Fruit fly (Drosophila melanogaster) whole organism, embryonic: Measurements from ENCODE around the gene Pmm2.

ENCODE experiments used
- Adf1 ChIP-seq: fragments of 200-800 bp; sonication (Bioruptor generic); IDR thresholded peaks from 2 replicates; pipeline ENCODE4 v1.3.6; 2022; ENCODE audit warnings: missing biosample characterization, missing genetic modification characterization
- B-H2 ChIP-seq: fragments of 200-800 bp; sonication (Bioruptor generic); optimal IDR thresholded peaks from 2 replicates; lab custom pipeline; 2018; ENCODE audit warnings: missing biosample characterization, mild to moderate bottlenecking, missing genetic modification characterization
- Blimp-1 ChIP-seq: fragments of 200-800 bp; sonication (Bioruptor generic); optimal IDR thresholded peaks from 3 replicates; lab custom pipeline; 2018; ENCODE audit warnings: missing biosample characterization, missing genetic modification characterization, mild to moderate bottlenecking, moderate library complexity, missing genetic modification reagents
- CG10543 ChIP-seq: fragments of 200-800 bp; sonication (Bioruptor generic); optimal IDR thresholded peaks from 3 replicates; lab custom pipeline; 2017; ENCODE audit warnings: missing biosample characterization, mild to moderate bottlenecking, missing genetic modification characterization, moderate library complexity
- CG12219 ChIP-seq: fragments of 200-800 bp; sonication (Bioruptor generic); optimal IDR thresholded peaks from 3 replicates; lab custom pipeline; 2018; ENCODE audit warnings: missing biosample characterization, mild to moderate bottlenecking, missing genetic modification characterization
- CG13123 ChIP-seq: fragments of 200-800 bp; sonication (Bioruptor generic); optimal IDR thresholded peaks from 2 replicates; lab custom pipeline; 2016; ENCODE audit warnings: missing biosample characterization, missing genetic modification characterization
- CG1529 ChIP-seq: fragments of 200-800 bp; sonication (Bioruptor generic); optimal IDR thresholded peaks from 3 replicates; lab custom pipeline; 2018; ENCODE audit warnings: missing biosample characterization, missing genetic modification characterization
- CG1832 ChIP-seq: fragments of 200-800 bp; sonication (Bioruptor generic); optimal IDR thresholded peaks from 2 replicates; lab custom pipeline; 2017; ENCODE audit warnings: missing biosample characterization, mild to moderate bottlenecking, missing genetic modification characterization, inconsistent platforms
- CG2199 ChIP-seq: fragments of 200-800 bp; sonication (Bioruptor generic); IDR thresholded peaks from 3 replicates; pipeline ENCODE4 v1.3.6; 2022; ENCODE audit warnings: missing biosample characterization, missing genetic modification characterization
- CG30431 ChIP-seq: fragments of 200-800 bp; sonication (Bioruptor generic); optimal IDR thresholded peaks from 2 replicates; lab custom pipeline; 2017; ENCODE audit warnings: missing biosample characterization, missing genetic modification characterization
- CG34422 ChIP-seq: fragments of 200-800 bp; sonication (Bioruptor generic); IDR thresholded peaks from 3 replicates; pipeline ENCODE4 v1.3.6; 2022; ENCODE audit warnings: missing biosample characterization, missing genetic modification characterization
- CG6254 ChIP-seq: fragments of 200-800 bp; sonication (Bioruptor generic); optimal IDR thresholded peaks from 3 replicates; lab custom pipeline; 2017; ENCODE audit warnings: mild to moderate bottlenecking, missing biosample characterization, missing genetic modification reagents, missing genetic modification characterization
- CG9437 ChIP-seq: fragments of 200-800 bp; sonication (Bioruptor generic); optimal IDR thresholded peaks from 2 replicates; lab custom pipeline; 2018; ENCODE audit warnings: missing biosample characterization, mild to moderate bottlenecking, missing genetic modification characterization
- Deaf1 ChIP-seq: fragments of 200-800 bp; optimal IDR thresholded peaks from 3 replicates; lab custom pipeline; 2019; ENCODE audit warnings: missing biosample characterization, mild to moderate bottlenecking, missing genetic modification characterization, moderate library complexity
- Ets65A ChIP-seq: fragments of 200-800 bp; sonication (Bioruptor generic); peaks from one replicate; lab custom pipeline; 2016; ENCODE audit warnings: missing biosample characterization, missing genetic modification characterization
- HLH3B ChIP-seq: fragments of 200-800 bp; sonication (Bioruptor generic); IDR thresholded peaks from 2 replicates; pipeline ENCODE4 v1.3.6; 2022; ENCODE audit warnings: missing biosample characterization, missing genetic modification characterization
- HLH4C ChIP-seq: fragments of 200-800 bp; sonication (Bioruptor generic); IDR thresholded peaks from 3 replicates; pipeline ENCODE4 v1.3.6; 2022; ENCODE audit warnings: missing biosample characterization, missing genetic modification characterization; ENCODE audit not compliant: partially characterized antibody
- Lhr ChIP-seq: fragments of 200-800 bp; sonication (Bioruptor generic); optimal IDR thresholded peaks from 3 replicates; lab custom pipeline; 2017; ENCODE audit warnings: mild to moderate bottlenecking, missing biosample characterization, missing genetic modification reagents, missing genetic modification characterization
- Max ChIP-seq: fragments of 200-800 bp; sonication (Bioruptor generic); optimal IDR thresholded peaks from 2 replicates; lab custom pipeline; 2016; ENCODE audit warnings: missing biosample characterization, mild to moderate bottlenecking, missing genetic modification characterization
- Myb ChIP-seq: fragments of 200-800 bp; sonication (Bioruptor generic); optimal IDR thresholded peaks from 2 replicates; lab custom pipeline; 2016; ENCODE audit warnings: missing biosample characterization, missing genetic modification characterization
- Side ChIP-seq: fragments of 200-800 bp; sonication (Bioruptor generic); optimal IDR thresholded peaks from 2 replicates; lab custom pipeline; 2016; ENCODE audit warnings: missing biosample characterization, missing genetic modification characterization
- YL-1 ChIP-seq: fragments of 200-800 bp; sonication (Bioruptor generic); optimal IDR thresholded peaks from 3 replicates; lab custom pipeline; 2017; ENCODE audit warnings: missing biosample characterization, mild to moderate bottlenecking, missing genetic modification characterization
- ac ChIP-seq: fragments of 200-800 bp; sonication (Bioruptor generic); optimal IDR thresholded peaks from 3 replicates; lab custom pipeline; 2017; ENCODE audit warnings: missing biosample characterization, mild to moderate bottlenecking, missing genetic modification characterization
- ara ChIP-seq: fragments of 200-800 bp; sonication (Bioruptor generic); IDR thresholded peaks from 2 replicates; pipeline ENCODE4 v1.3.6; 2022; ENCODE audit warnings: missing biosample characterization, missing genetic modification characterization
- ato ChIP-seq: fragments of 200-800 bp; sonication (Bioruptor generic); IDR thresholded peaks from 2 replicates; pipeline ENCODE4 v1.3.6; 2022; ENCODE audit warnings: missing biosample characterization, missing genetic modification characterization; ENCODE audit not compliant: partially characterized antibody
- chm ChIP-seq: fragments of 200-800 bp; sonication (Bioruptor generic); IDR thresholded peaks from 2 replicates; pipeline ENCODE4 v1.3.6; 2022; ENCODE audit warnings: missing biosample characterization, missing genetic modification characterization
- corto ChIP-seq: fragments of 200-800 bp; sonication (Bioruptor generic); optimal IDR thresholded peaks from 2 replicates; lab custom pipeline; 2016; ENCODE audit warnings: missing biosample characterization, mild to moderate bottlenecking, missing genetic modification characterization, moderate library complexity
- crc ChIP-seq: fragments of 200-800 bp; sonication (Bioruptor generic); optimal IDR thresholded peaks from 2 replicates; lab custom pipeline; 2016; ENCODE audit warnings: missing biosample characterization, missing genetic modification characterization
- her ChIP-seq: fragments of 200-800 bp; sonication (Bioruptor generic); optimal IDR thresholded peaks from 2 replicates; lab custom pipeline; 2016; ENCODE audit warnings: missing biosample characterization, missing genetic modification characterization
- kah ChIP-seq: fragments of 200-800 bp; sonication (Bioruptor generic); optimal IDR thresholded peaks from 2 replicates; lab custom pipeline; 2018; ENCODE audit warnings: missing biosample characterization, mild to moderate bottlenecking, missing genetic modification characterization
- lilli ChIP-seq: fragments of 200-800 bp; sonication (Bioruptor generic); optimal IDR thresholded peaks from 3 replicates; lab custom pipeline; 2016; ENCODE audit warnings: missing biosample characterization, missing genetic modification characterization
- maf-S ChIP-seq: fragments of 200-800 bp; sonication (Bioruptor generic); optimal IDR thresholded peaks from 2 replicates; lab custom pipeline; 2016; ENCODE audit warnings: missing biosample characterization, missing genetic modification characterization
- mam ChIP-seq: fragments of 200-800 bp; sonication (Bioruptor generic); optimal IDR thresholded peaks from 3 replicates; lab custom pipeline; 2016; ENCODE audit warnings: missing biosample characterization, missing genetic modification characterization
- mld ChIP-seq: fragments of 200-800 bp; sonication (Bioruptor generic); IDR thresholded peaks from 3 replicates; pipeline ENCODE4 v1.3.6; 2022; ENCODE audit warnings: missing biosample characterization, missing genetic modification characterization; ENCODE audit not compliant: partially characterized antibody
- nau ChIP-seq: fragments of 200-800 bp; sonication (Bioruptor generic); optimal IDR thresholded peaks from 3 replicates; lab custom pipeline; 2017; ENCODE audit warnings: missing biosample characterization, mild to moderate bottlenecking, missing genetic modification characterization, missing genetic modification reagents
- nerfin-1 ChIP-seq: fragments of 200-800 bp; sonication (Bioruptor generic); optimal IDR thresholded peaks from 3 replicates; lab custom pipeline; 2019; ENCODE audit warnings: missing biosample characterization, mild to moderate bottlenecking, missing genetic modification characterization, moderate library complexity
- nerfin-2 ChIP-seq: fragments of 200-800 bp; sonication (Bioruptor generic); IDR thresholded peaks from 2 replicates; pipeline ENCODE4 v1.3.6; 2022; ENCODE audit warnings: missing biosample characterization, missing genetic modification characterization; ENCODE audit not compliant: partially characterized antibody
- otp ChIP-seq: fragments of 200-800 bp; sonication (Bioruptor generic); IDR thresholded peaks from 3 replicates; pipeline ENCODE4, ENCODE4 v1.3.6; 2022; ENCODE audit warnings: missing biosample characterization, missing genetic modification characterization
- pho ChIP-seq: fragments of 200-800 bp; sonication (Bioruptor generic); optimal IDR thresholded peaks from 2 replicates; lab custom pipeline; 2016; ENCODE audit warnings: missing biosample characterization, missing genetic modification characterization
- shn ChIP-seq: fragments of 200-800 bp; sonication (Bioruptor generic); optimal IDR thresholded peaks from 3 replicates; lab custom pipeline; 2016; ENCODE audit warnings: missing biosample characterization, missing genetic modification characterization
- sr ChIP-seq: fragments of 200-800 bp; sonication (Bioruptor generic); IDR thresholded peaks from 3 replicates; pipeline ENCODE4 v1.3.6; 2022; ENCODE audit warnings: missing biosample characterization, missing genetic modification characterization
- tin ChIP-seq: fragments of 200-800 bp; sonication (Bioruptor generic); optimal IDR thresholded peaks from 3 replicates; lab custom pipeline; 2016; ENCODE audit warnings: missing biosample characterization, missing genetic modification characterization
- trem ChIP-seq: fragments of 200-800 bp; optimal IDR thresholded peaks from 3 replicates; lab custom pipeline; 2019; ENCODE audit warnings: missing biosample characterization, mild to moderate bottlenecking, missing genetic modification characterization, moderate library complexity
- trh ChIP-seq: fragments of 200-800 bp; sonication (Bioruptor generic); optimal IDR thresholded peaks from 2 replicates; lab custom pipeline; 2016; ENCODE audit warnings: missing biosample characterization, missing genetic modification characterization
- tup ChIP-seq: fragments of 200-800 bp; sonication (Bioruptor generic); optimal IDR thresholded peaks from 2 replicates; lab custom pipeline; 2016; ENCODE audit warnings: missing biosample characterization, mild to moderate bottlenecking, missing genetic modification characterization, moderate library complexity
- twi ChIP-seq: fragments of 200-800 bp; optimal IDR thresholded peaks from 2 replicates; lab custom pipeline; 2019; ENCODE audit warnings: missing biosample characterization, mild to moderate bottlenecking, missing genetic modification characterization, moderate library complexity
- vfl ChIP-seq: fragments of 200-800 bp; sonication (Bioruptor generic); optimal IDR thresholded peaks from 2 replicates; lab custom pipeline; 2016; ENCODE audit warnings: missing biosample characterization, missing genetic modification characterization

The Pmm2 gene

DNA sequence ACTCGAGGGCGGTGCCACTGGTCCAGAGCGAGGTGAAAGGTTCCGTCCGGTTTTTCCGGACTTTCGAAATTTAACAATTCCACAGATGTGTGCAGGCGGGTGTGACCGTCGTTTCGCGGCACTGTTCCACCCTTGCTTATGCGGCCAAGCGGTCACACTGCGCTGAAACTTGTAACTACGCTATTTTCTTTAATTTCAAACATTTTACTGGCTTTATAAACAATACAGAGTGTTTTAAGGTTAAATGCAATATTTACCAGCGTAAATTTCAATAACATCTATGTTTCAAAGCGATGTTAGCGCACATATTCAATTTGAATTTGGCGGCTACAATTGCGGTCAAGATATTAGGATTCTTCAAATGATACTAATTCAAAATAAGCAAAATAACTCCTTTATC lies 4.3 kb upstream of the Pmm2 start, which contains the start of gene nst (continued):
- TF ChIP-seq YL-1: peak; percentile 32
- TF ChIP-seq CG6254 (GFP tag; lab: Kevin White, UChicago): peak; percentile 16

dm6 chr3L:12532220-12532619 lies 2.2 kb upstream of the Pmm2 start:
- TF ChIP-seq her (GFP tag; lab: Kevin White, UChicago) (no peak), CG1832 (no peak), corto (GFP tag; lab: Kevin White, UChicago) (no peak), CG2199 (GFP tag; lab: Robert Waterston, UW) (no peak), nerfin-2 (peak; percentile 30; the same call in 1 of the 2 replicates), Ets65A (GFP tag; lab: Kevin White, UChicago) (peak; percentile 36), CG1529 (GFP tag; lab: Kevin White, UChicago) (no peak)

DNA sequence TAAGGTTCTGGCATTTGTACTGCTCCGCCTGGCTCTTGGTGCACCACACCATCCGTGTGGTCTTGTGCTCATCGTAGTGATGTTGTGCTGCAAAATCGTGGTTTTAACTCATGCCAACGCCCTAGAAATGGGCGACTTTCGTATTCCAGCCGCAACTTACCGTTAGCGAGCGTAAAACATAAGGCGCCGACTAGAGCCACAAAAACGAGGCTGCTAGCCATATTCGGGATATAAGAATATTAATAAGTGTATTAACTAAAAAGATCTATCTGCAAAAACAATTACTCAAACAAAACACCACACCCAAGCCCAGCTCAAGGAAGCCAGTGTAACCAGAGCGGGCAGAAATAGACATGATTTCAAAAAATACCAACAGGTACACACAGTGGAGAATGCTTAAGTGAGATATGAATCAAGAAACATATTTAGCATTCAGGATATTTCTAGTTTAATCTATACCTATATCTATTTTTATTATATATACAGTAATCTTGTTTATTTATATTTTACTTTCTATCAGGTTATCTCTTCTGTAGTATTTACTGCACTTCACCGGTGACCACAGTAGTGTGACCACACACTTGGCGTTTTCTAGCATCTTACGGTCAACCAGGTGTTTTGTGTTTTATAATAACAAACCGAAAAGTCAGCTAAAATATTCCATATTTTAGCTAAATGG lies 859 bp upstream of the Pmm2 start, which contains the start of the genes Tsf2 and CG34242:
Gene Tsf2, minus strand, starts transcription at position 333 of the 679 bp plus-strand sequence.
Gene CG34242, plus strand, starts transcription at position 605 of the 679 bp plus-strand sequence.
- TF ChIP-seq mld (GFP tag; lab: Robert Waterston, UW) (no peak), ara (GFP tag; lab: Robert Waterston, UW) (peak; percentile 95), Blimp-1 (GFP tag; lab: Kevin White, UChicago) (peak; percentile 72), maf-S (GFP tag; lab: Kevin White, UChicago) (no peak), CG13123 (GFP tag; lab: Kevin White, UChicago) (no peak), HLH4C (GFP tag; lab: Robert Waterston, UW) (no peak), HLH3B (GFP tag; lab: Robert Waterston, UW) (peak; percentile 93), shn (no peak), pho (GFP tag; lab: Kevin White, UChicago) (no peak), ato (no peak), Lhr (GFP tag; lab: Kevin White, UChicago) (peak; percentile 31), CG10543 (peak; percentile 52), B-H2 (GFP tag; lab: Kevin White, UChicago) (no peak), otp (GFP tag; lab: Robert Waterston, UW) (peak; percentile 72; the same call in 1 of the 3 replicates), ac (GFP tag; lab: Kevin White, UChicago) (no peak), CG9437 (GFP tag; lab: Kevin White, UChicago) (peak; percentile 34), Deaf1 (tag; lab: Kevin White, UChicago) (no peak), kah (peak; percentile 47), Max (GFP tag; lab: Kevin White, UChicago) (peak; percentile 70), CG30431 (GFP tag; lab: Kevin White, UChicago) (no peak), vfl (GFP tag; lab: Kevin White, UChicago) (no peak), trh (GFP tag; lab: Kevin White, UChicago) (no peak), nerfin-1 (tag; lab: Kevin White, UChicago) (peak; percentile 80), Adf1 (GFP tag; lab: Robert Waterston, UW) (no peak), CG12219 (GFP tag; lab: Kevin White, UChicago) (no peak), trem (tag; lab: Kevin White, UChicago) (peak; percentile 88), tup (GFP tag; lab: Kevin White, UChicago) (peak; percentile 60), twi (tag; lab: Kevin White, UChicago) (peak; percentile 25), CG34422 (GFP tag; lab: Robert Waterston, UW) (peak; percentile 92), crc (GFP tag; lab: Kevin White, UChicago) (no peak), Side (GFP tag; lab: Kevin White, UChicago) (no peak), lilli (GFP tag; lab: Kevin White, UChicago) (no peak), YL-1 (peak; percentile 87), mam (GFP tag; lab: Kevin White, UChicago) (peak; percentile 21), Myb (no peak), chm (GFP tag; lab: Robert Waterston, UW) (no peak), nau (GFP tag; lab: Kevin White, UChicago) (peak; percentile 51), sr (GFP tag; lab: Robert Waterston, UW) (peak; percentile 27; the same call in 1 of the 3 replicates), tin (GFP tag; lab: Kevin White, UChicago) (peak; percentile 74)
